Fruit fly (Drosophila melanogaster) whole organism, embryonic: ENCODE measurements around the gene dyl.

Source experiments
- Ada2b ChIP-seq: fragments of 200-800 bp; sonication (Bioruptor generic); IDR thresholded peaks from 2 replicates; pipeline ENCODE4 v1.3.6; 2022; ENCODE audit warnings: missing biosample characterization, missing genetic modification characterization
- C15 ChIP-seq: fragments of 200-800 bp; sonication (Bioruptor generic); IDR thresholded peaks from 3 replicates; pipeline ENCODE4 v1.3.6; 2022; ENCODE audit warnings: missing biosample characterization, missing genetic modification characterization
- CG10209 ChIP-seq: fragments of 200-800 bp; sonication (Bioruptor generic); optimal IDR thresholded peaks from 3 replicates; lab custom pipeline; 2017; ENCODE audit warnings: missing biosample characterization, mild to moderate bottlenecking, missing genetic modification characterization, missing genetic modification reagents
- CG10321 ChIP-seq: fragments of 200-800 bp; sonication (Bioruptor generic); IDR thresholded peaks from 2 replicates; pipeline ENCODE4 v1.3.6; 2022; ENCODE audit warnings: missing biosample characterization, missing genetic modification characterization
- CG10462 ChIP-seq: fragments of 200-800 bp; sonication (Bioruptor generic); optimal IDR thresholded peaks from 2 replicates; lab custom pipeline; 2016; ENCODE audit warnings: missing biosample characterization, missing genetic modification characterization
- CG10543 ChIP-seq: fragments of 200-800 bp; sonication (Bioruptor generic); optimal IDR thresholded peaks from 3 replicates; lab custom pipeline; 2017; ENCODE audit warnings: missing biosample characterization, mild to moderate bottlenecking, missing genetic modification characterization, moderate library complexity
- CG11695 ChIP-seq: fragments of 200-800 bp; sonication (Bioruptor generic); IDR thresholded peaks from 3 replicates; pipeline ENCODE4 v1.3.6; 2022; ENCODE audit warnings: missing biosample characterization, missing genetic modification characterization
- CG12942 ChIP-seq: fragments of 200-800 bp; sonication (Bioruptor generic); optimal IDR thresholded peaks from 3 replicates; lab custom pipeline; 2016; ENCODE audit warnings: missing biosample characterization, missing genetic modification characterization
- CG14441 ChIP-seq: fragments of 200-800 bp; sonication (Bioruptor generic); IDR thresholded peaks from 2 replicates; pipeline ENCODE4 v1.3.6; 2022; ENCODE audit warnings: missing biosample characterization, missing genetic modification characterization
- CG15601 ChIP-seq: fragments of 200-800 bp; sonication (Bioruptor generic); optimal IDR thresholded peaks from 3 replicates; lab custom pipeline; 2019; ENCODE audit warnings: missing biosample characterization, mild to moderate bottlenecking, missing genetic modification characterization, moderate library complexity
- CG18619 ChIP-seq: fragments of 200-800 bp; sonication (Bioruptor generic); optimal IDR thresholded peaks from 3 replicates; lab custom pipeline; 2017; ENCODE audit warnings: missing biosample characterization, mild to moderate bottlenecking, missing genetic modification characterization
- CG2116 ChIP-seq: fragments of 200-800 bp; sonication (Bioruptor generic); optimal IDR thresholded peaks from 3 replicates; lab custom pipeline; 2018; ENCODE audit warnings: missing biosample characterization, mild to moderate bottlenecking, missing genetic modification characterization
- CG30431 ChIP-seq: fragments of 200-800 bp; sonication (Bioruptor generic); optimal IDR thresholded peaks from 2 replicates; lab custom pipeline; 2017; ENCODE audit warnings: missing biosample characterization, missing genetic modification characterization
- CG33213 ChIP-seq: fragments of 200-800 bp; sonication (Bioruptor generic); optimal IDR thresholded peaks from 3 replicates; lab custom pipeline; 2016; ENCODE audit warnings: missing biosample characterization, missing genetic modification characterization
- CG33557 ChIP-seq: fragments of 200-800 bp; sonication (Bioruptor generic); optimal IDR thresholded peaks from 2 replicates; lab custom pipeline; 2019; ENCODE audit warnings: missing biosample characterization, mild to moderate bottlenecking, missing genetic modification characterization, moderate library complexity
- CG34422 ChIP-seq: fragments of 200-800 bp; sonication (Bioruptor generic); IDR thresholded peaks from 3 replicates; pipeline ENCODE4 v1.3.6; 2022; ENCODE audit warnings: missing biosample characterization, missing genetic modification characterization
- CG43689 ChIP-seq: fragments of 200-800 bp; sonication (Bioruptor generic); IDR thresholded peaks from 2 replicates; pipeline ENCODE4 v1.3.6; 2022; ENCODE audit warnings: missing biosample characterization, missing genetic modification characterization
- CG4617 ChIP-seq: fragments of 200-800 bp; sonication (Bioruptor generic); optimal IDR thresholded peaks from 3 replicates; lab custom pipeline; 2016; ENCODE audit warnings: missing biosample characterization, missing genetic modification characterization, borderline replicate concordance
- CG6791 ChIP-seq: fragments of 200-800 bp; sonication (Bioruptor generic); IDR thresholded peaks from 3 replicates; pipeline ENCODE4 v1.3.6; 2022; ENCODE audit warnings: missing biosample characterization, missing genetic modification characterization; ENCODE audit not compliant: partially characterized antibody
- CG6813 ChIP-seq: fragments of 200-800 bp; sonication (Bioruptor generic); optimal IDR thresholded peaks from 2 replicates; lab custom pipeline; 2017; ENCODE audit warnings: missing biosample characterization, missing genetic modification characterization, mild to moderate bottlenecking, moderate library complexity, missing genetic modification reagents
- CG7963 ChIP-seq: fragments of 200-800 bp; sonication (Bioruptor generic); IDR thresholded peaks from 3 replicates; pipeline ENCODE4 v1.3.6; 2022; ENCODE audit warnings: missing biosample characterization, missing genetic modification characterization; ENCODE audit not compliant: partially characterized antibody
- CG8765 ChIP-seq: fragments of 200-800 bp; sonication (Bioruptor generic); IDR thresholded peaks from 2 replicates; pipeline ENCODE4 v1.3.6; 2022; ENCODE audit warnings: missing biosample characterization, missing genetic modification characterization
- CG9215 ChIP-seq: fragments of 200-800 bp; sonication (Bioruptor generic); IDR thresholded peaks from 2 replicates; pipeline ENCODE4 v1.3.6; 2022; ENCODE audit warnings: missing biosample characterization, missing genetic modification characterization
- CG9876 ChIP-seq: fragments of 200-800 bp; sonication (Bioruptor generic); optimal IDR thresholded peaks from 2 replicates; lab custom pipeline; 2016; ENCODE audit warnings: missing biosample characterization, missing genetic modification characterization
- Dfd ChIP-seq, 2 experiments: fragments of >200 bp; optimal IDR thresholded peaks; 2 replicates each; lab custom pipeline; 2017; ENCODE audit warnings: missing biosample characterization in 2 of 2, missing genetic modification characterization in 2 of 2
- Dp ChIP-seq: fragments of 200-800 bp; sonication (Bioruptor generic); optimal IDR thresholded peaks from 2 replicates; lab custom pipeline; 2018; ENCODE audit warnings: missing biosample characterization, mild to moderate bottlenecking, missing genetic modification characterization, moderate library complexity
- E2f1 ChIP-seq: fragments of 200-800 bp; sonication (Bioruptor generic); IDR thresholded peaks from 2 replicates; pipeline ENCODE4 v1.3.6; 2022; ENCODE audit warnings: missing biosample characterization, missing genetic modification characterization
- ERR ChIP-seq: fragments of 200-800 bp; sonication (Bioruptor generic); optimal IDR thresholded peaks from 2 replicates; lab custom pipeline; 2016; ENCODE audit warnings: missing biosample characterization, missing genetic modification characterization
- H15 ChIP-seq: fragments of 200-800 bp; sonication (Bioruptor generic); IDR thresholded peaks from 3 replicates; pipeline ENCODE4 v1.3.6; 2022; ENCODE audit warnings: missing biosample characterization, missing genetic modification characterization
- Hand ChIP-seq: fragments of 200-800 bp; sonication (Bioruptor generic); optimal IDR thresholded peaks from 2 replicates; lab custom pipeline; 2017; ENCODE audit warnings: mild to moderate bottlenecking, missing biosample characterization, missing genetic modification reagents, missing genetic modification characterization
- HmgD ChIP-seq: fragments of 200-800 bp; sonication (Bioruptor generic); optimal IDR thresholded peaks from 3 replicates; lab custom pipeline; 2016; ENCODE audit warnings: missing biosample characterization, missing genetic modification characterization
- Hr3 ChIP-seq: fragments of 200-800 bp; sonication (Bioruptor generic); optimal IDR thresholded peaks from 3 replicates; lab custom pipeline; 2016; ENCODE audit warnings: missing biosample characterization, missing genetic modification characterization
- Mad ChIP-seq: fragments of 200-800 bp; sonication (Bioruptor generic); optimal IDR thresholded peaks from 2 replicates; lab custom pipeline; 2016; ENCODE audit warnings: missing biosample characterization, missing genetic modification characterization
- Neu2 ChIP-seq: fragments of 200-800 bp; sonication (Bioruptor generic); optimal IDR thresholded peaks from 3 replicates; lab custom pipeline; 2016; ENCODE audit warnings: missing biosample characterization, missing genetic modification characterization, borderline replicate concordance
- Oaz ChIP-seq: fragments of 200-800 bp; sonication (Bioruptor generic); IDR thresholded peaks from 2 replicates; pipeline ENCODE4 v1.3.6; 2022; ENCODE audit warnings: missing biosample characterization, missing genetic modification characterization
- Oli ChIP-seq: fragments of 200-800 bp; sonication (Bioruptor generic); optimal IDR thresholded peaks from 2 replicates; lab custom pipeline; 2018; ENCODE audit warnings: missing biosample characterization, mild to moderate bottlenecking, missing genetic modification characterization, moderate library complexity
- Tbp ChIP-seq: fragments of >200 bp; optimal IDR thresholded peaks from 2 replicates; lab custom pipeline; 2018; ENCODE audit warnings: missing biosample characterization, missing genetic modification characterization
- caup ChIP-seq: fragments of 200-800 bp; sonication (Bioruptor generic); optimal IDR thresholded peaks from 3 replicates; lab custom pipeline; 2017; ENCODE audit warnings: missing biosample characterization, mild to moderate bottlenecking, missing genetic modification characterization, moderate library complexity; ENCODE audit not compliant: severe bottlenecking
- dmrt11E ChIP-seq: fragments of 200-800 bp; sonication (Bioruptor generic); optimal IDR thresholded peaks from 3 replicates; lab custom pipeline; 2018; ENCODE audit warnings: missing biosample characterization, mild to moderate bottlenecking, missing genetic modification characterization, moderate library complexity
- eve ChIP-seq, 2 experiments: fragments of >200 bp; optimal IDR thresholded peaks; 2 replicates each; lab custom pipeline; 2017; ENCODE audit warnings: missing biosample characterization in 2 of 2, missing genetic modification characterization in 2 of 2
- ewg ChIP-seq: fragments of 200-800 bp; sonication (Bioruptor generic); optimal IDR thresholded peaks from 3 replicates; lab custom pipeline; 2017; ENCODE audit warnings: mild to moderate bottlenecking, missing biosample characterization, missing genetic modification reagents, missing genetic modification characterization
- gcm ChIP-seq: fragments of 200-800 bp; sonication (Bioruptor generic); optimal IDR thresholded peaks from 2 replicates; lab custom pipeline; 2019; ENCODE audit warnings: missing biosample characterization, mild to moderate bottlenecking, missing genetic modification characterization, moderate library complexity
- inv ChIP-seq: fragments of 200-800 bp; sonication (Bioruptor generic); IDR thresholded peaks from 2 replicates; pipeline ENCODE4 v1.3.6; 2022; ENCODE audit warnings: missing biosample characterization, missing genetic modification characterization; ENCODE audit not compliant: partially characterized antibody
- jumu ChIP-seq: fragments of 200-800 bp; sonication (Bioruptor generic); optimal IDR thresholded peaks from 3 replicates; lab custom pipeline; 2016; ENCODE audit warnings: missing biosample characterization, missing genetic modification characterization
- pb ChIP-seq: fragments of 200-800 bp; sonication (Bioruptor generic); optimal IDR thresholded peaks from 3 replicates; lab custom pipeline; 2016; ENCODE audit warnings: missing biosample characterization, missing genetic modification characterization
- pum ChIP-seq: fragments of 200-800 bp; sonication (Bioruptor generic); optimal IDR thresholded peaks from 2 replicates; lab custom pipeline; 2016; ENCODE audit warnings: missing biosample characterization, missing genetic modification characterization
- stwl ChIP-seq: fragments of 200-800 bp; sonication (Bioruptor generic); optimal IDR thresholded peaks from 3 replicates; lab custom pipeline; 2018; ENCODE audit warnings: missing biosample characterization, mild to moderate bottlenecking, missing genetic modification characterization, moderate library complexity
- trh ChIP-seq: fragments of 200-800 bp; sonication (Bioruptor generic); optimal IDR thresholded peaks from 2 replicates; lab custom pipeline; 2016; ENCODE audit warnings: missing biosample characterization, missing genetic modification characterization
- tx ChIP-seq: fragments of 200-800 bp; sonication (Bioruptor generic); optimal IDR thresholded peaks from 2 replicates; lab custom pipeline; 2016; ENCODE audit warnings: missing biosample characterization, missing genetic modification characterization
- zfh2 ChIP-seq: fragments of 200-800 bp; sonication (Bioruptor generic); optimal IDR thresholded peaks from 2 replicates; lab custom pipeline; 2016; ENCODE audit warnings: missing biosample characterization, missing genetic modification characterization

dyl gene

dm6 chr3L:4318677-4319580, 11.4 kb upstream of the dyl start, which contains the start of gene PMP34 (continued):
- TF ChIP-seq tx (GFP tag; lab: Kevin White, UChicago) (no peak), CG7963 (no peak), Mad (GFP tag; lab: Kevin White, UChicago) (no peak), Hand (GFP tag; lab: Kevin White, UChicago) (no peak), CG11695 (no peak), Tbp (GFP tag; lab: Kevin White, UChicago) (no peak), caup (no peak), eve (GFP tag; optimal IDR thresholded peaks at IDR 0.05; lab: Kevin White, UChicago) (no peak), trh (GFP tag; lab: Kevin White, UChicago) (no peak), inv (no peak), C15 (no peak), CG33213 (GFP tag; lab: Kevin White, UChicago) (no peak), CG4617 (GFP tag; lab: Kevin White, UChicago) (peak; percentile 24), CG6813 (GFP tag; lab: Kevin White, UChicago) (no peak), CG10462 (GFP tag; lab: Kevin White, UChicago) (no peak), H15 (GFP tag; lab: Robert Waterston, UW) (no peak), pum (GFP tag; lab: Kevin White, UChicago) (no peak), CG9215 (no peak), gcm (no peak), zfh2 (GFP tag; lab: Kevin White, UChicago) (no peak), CG14441 (no peak), CG18619 (GFP tag; lab: Kevin White, UChicago) (no peak), CG43689 (GFP tag; lab: Robert Waterston, UW) (no peak), E2f1 (GFP tag; lab: Robert Waterston, UW) (no peak), Ada2b (GFP tag; lab: Robert Waterston, UW) (no peak), ewg (GFP tag; lab: Kevin White, UChicago) (no peak), CG10321 (GFP tag; lab: Robert Waterston, UW) (no peak), CG33557 (GFP tag; lab: Kevin White, UChicago) (no peak), ERR (GFP tag; lab: Kevin White, UChicago) (no peak), Dfd (GFP tag; optimal IDR thresholded peaks at IDR 0.05; lab: Kevin White, UChicago) (no peak), CG9876 (GFP tag; lab: Kevin White, UChicago) (no peak), pb (GFP tag; lab: Kevin White, UChicago) (no peak), CG30431 (GFP tag; lab: Kevin White, UChicago) (no peak), CG8765 (no peak), stwl (tag; lab: Kevin White, UChicago) (peak; percentile 69), Neu2 (GFP tag; lab: Kevin White, UChicago) (no peak), Oaz (no peak), Oli (tag; lab: Kevin White, UChicago) (no peak), CG12942 (GFP tag; lab: Kevin White, UChicago) (no peak), CG34422 (GFP tag; lab: Robert Waterston, UW) (peak; percentile 40; the same call in 1 of the 3 replicates), Dp (no peak), CG2116 (GFP tag; lab: Kevin White, UChicago) (no peak), jumu (GFP tag; lab: Kevin White, UChicago) (no peak), CG10209 (no peak), CG15601 (tag; lab: Kevin White, UChicago) (no peak), HmgD (GFP tag; lab: Kevin White, UChicago) (no peak), CG10543 (GFP tag; lab: Kevin White, UChicago) (no peak), CG6791 (no peak), Hr3 (GFP tag; lab: Kevin White, UChicago) (no peak), dmrt11E (tag; lab: Kevin White, UChicago) (no peak)
